Fruit fly (Drosophila melanogaster): ENCODE data around the gene CG2961.

DNA sequence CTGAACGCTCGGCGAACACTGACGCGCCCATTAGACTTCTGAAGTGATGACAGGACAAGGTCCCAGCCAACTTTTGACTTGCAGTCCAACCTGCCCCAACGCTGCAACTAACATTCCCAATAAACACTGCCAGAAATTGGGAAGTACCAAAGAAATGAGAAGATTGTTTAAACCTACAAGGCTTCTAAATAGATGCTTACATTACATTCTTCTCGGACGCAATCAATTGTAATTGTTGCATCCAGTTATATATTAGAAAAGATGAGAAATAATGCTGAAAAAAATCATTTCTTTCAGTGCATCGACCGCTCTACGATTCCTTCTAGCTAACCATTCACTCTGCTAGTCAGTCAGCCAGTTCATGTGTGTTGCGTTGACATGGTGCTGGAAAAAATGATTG, 30.3 kb downstream of the CG2961 start:
- TF ChIP-seq Myc (optimal IDR thresholded peaks at IDR 0.05) (no peak), Sin3A (optimal IDR thresholded peaks at IDR 0.05) (no peak), psq (optimal IDR thresholded peaks at IDR 0.05) (no peak), insv (optimal IDR thresholded peaks at IDR 0.05) (no peak), h (optimal IDR thresholded peaks at IDR 0.05) (no peak)

All from Kc167 (cell line).